Worm (Caenorhabditis elegans) whole organism, mixed stage, embryonic: Measurements from ENCODE around the gene F44F4.9.
"Not testable (repeated sequence)": the region's sequence is repeated elsewhere in the genome, so short reads cannot be mapped to it uniquely, and the experiment has no call there.

Experiments
- bed-3 ChIP-seq: fragments of 200-800 bp; sonication (Bioruptor generic); optimal IDR thresholded peaks from 3 replicates; lab custom pipeline; 2018; ENCODE audit warnings: mild to moderate bottlenecking, missing genetic modification characterization, moderate library complexity, missing compliant biosample characterization
- ces-1 ChIP-seq: fragments of 150-350 bp; optimal IDR thresholded peaks from 2 replicates; lab custom pipeline; 2014; ENCODE audit warnings: missing biosample characterization, missing genetic modification reagents, missing genetic modification characterization
- drap-1 ChIP-seq: fragments of 200-800 bp; sonication (Bioruptor generic); optimal IDR thresholded peaks from 3 replicates; lab custom pipeline; 2018; ENCODE audit warnings: mild to moderate bottlenecking, missing genetic modification characterization, missing compliant biosample characterization
- lin-32 ChIP-seq: fragments of 200-800 bp; sonication (Bioruptor generic); optimal IDR thresholded peaks from 2 replicates; lab custom pipeline; 2018; ENCODE audit warnings: mild to moderate bottlenecking, missing genetic modification characterization, missing compliant biosample characterization
- nhr-237 ChIP-seq: fragments of 150-350 bp; optimal IDR thresholded peaks from 2 replicates; lab custom pipeline; 2014; ENCODE audit warnings: missing biosample characterization, missing genetic modification characterization
- nhr-28 ChIP-seq: fragments of 150-350 bp; optimal IDR thresholded peaks from 2 replicates; lab custom pipeline; 2014; ENCODE audit warnings: missing biosample characterization, missing genetic modification characterization
- sptf-1 ChIP-seq: sonication (generic microtip); optimal IDR thresholded peaks from 2 replicates; lab custom pipeline; 2017; ENCODE audit warnings: mild to moderate bottlenecking, missing genetic modification characterization, moderate library complexity, missing compliant biosample characterization
- tbx-8 ChIP-seq: fragments of 200-800 bp; sonication (Bioruptor generic); optimal IDR thresholded peaks from 2 replicates; lab custom pipeline; 2018; ENCODE audit warnings: mild to moderate bottlenecking, missing genetic modification characterization, moderate library complexity, missing compliant biosample characterization
- unc-39 ChIP-seq: fragments of 150-350 bp; optimal IDR thresholded peaks from 2 replicates; lab custom pipeline; 2014; ENCODE audit warnings: missing biosample characterization, missing genetic modification characterization
- unc-62 ChIP-seq: fragments of 150-350 bp; optimal IDR thresholded peaks from 2 replicates; lab custom pipeline; 2014; ENCODE audit warnings: missing biosample characterization, missing genetic modification reagents, missing genetic modification characterization
- ztf-11 ChIP-seq: fragments of 150-350 bp; optimal IDR thresholded peaks from 2 replicates; lab custom pipeline; 2014; ENCODE audit warnings: missing biosample characterization, missing genetic modification characterization

- TF ChIP-seq bed-3 (GFP tag; lab: Kevin White, UChicago); tbx-8 (GFP tag; lab: Kevin White, UChicago); unc-39 (tag; lab: Kevin White, UChicago); lin-32 (GFP tag; lab: Kevin White, UChicago); drap-1; nhr-237; ztf-11; ces-1 (GFP tag; lab: Kevin White, UChicago); sptf-1 (tag; lab: Kevin White, UChicago); nhr-28 (tag; lab: Kevin White, UChicago); unc-62 (GFP tag; lab: Kevin White, UChicago): not testable (repeated sequence)
Measured at ce11 chrII:10941918-10942317, 26.3 kb upstream of the F44F4.9 start, which contains the start of gene R03D7.15.
